Worm (Caenorhabditis elegans) whole organism, L2 larva: Measurements from ENCODE around the gene mog-3.

Experiments used
- mbf-1 ChIP-seq: sonication (generic microtip); optimal IDR thresholded peaks from 2 replicates; lab custom pipeline; 2017; ENCODE audit warnings: missing biosample characterization, missing genetic modification characterization
- nhr-11 ChIP-seq: fragments of 150-350 bp; optimal IDR thresholded peaks from 2 replicates; lab custom pipeline; 2014; ENCODE audit warnings: missing biosample characterization, missing genetic modification characterization
- nhr-25 ChIP-seq: fragments of 150-350 bp; sonication (generic microtip); optimal IDR thresholded peaks from 3 replicates; lab custom pipeline; 2014; ENCODE audit warnings: missing biosample characterization, missing genetic modification characterization
- unc-62 ChIP-seq: fragments of 150-350 bp; optimal IDR thresholded peaks from 2 replicates; lab custom pipeline; 2014; ENCODE audit warnings: missing biosample characterization, missing genetic modification reagents, missing genetic modification characterization
- ztf-4 ChIP-seq: fragments of 150-350 bp; optimal IDR thresholded peaks from 2 replicates; lab custom pipeline; 2014; ENCODE audit warnings: missing biosample characterization, missing genetic modification characterization

ce11 chrIII:5346017-5346416, 37.6 kb downstream of the mog-3 start, which contains the start of gene glrx-21:
- TF ChIP-seq mbf-1, result no peak
- TF ChIP-seq nhr-11 (tag; lab: Kevin White, UChicago), result no peak
- no peak for TF ChIP-seq unc-62 (GFP tag; lab: Kevin White, UChicago)
- TF ChIP-seq nhr-25 (tag; lab: Kevin White, UChicago), result no peak
- no peak for TF ChIP-seq ztf-4 (tag; lab: Kevin White, UChicago)
